Fruit fly (Drosophila melanogaster): ENCODE measurements around the gene CG32984.

Gene CG32984

dm6 chr2L:8943110-8943509 lies 21.6 kb upstream of the CG32984 start, which contains the start of gene CG9515:
CG9515 (minus strand) TSS chr2L:8943257.
- peak; percentile 23 for TF ChIP-seq esn (GFP tag; optimal IDR thresholded peaks at IDR 0.05)
- no peak for TF ChIP-seq CG4318 (GFP tag; optimal IDR thresholded peaks at IDR 0.05)
- no peak for TF ChIP-seq salr (GFP tag; optimal IDR thresholded peaks at IDR 0.05)
- peak; percentile 19 for TF ChIP-seq Eip78C (GFP tag)
- no peak for TF ChIP-seq CG6163 (GFP tag; IDR thresholded peaks at IDR 0.05)
- TF ChIP-seq Sox14 (GFP tag; optimal IDR thresholded peaks at IDR 0.05) = peak; percentile 41
- TF ChIP-seq topi (GFP tag; optimal IDR thresholded peaks at IDR 0.05) = peak; percentile 4
- TF ChIP-seq svp (GFP tag) = peak; percentile 33
- TF ChIP-seq vri (GFP tag; optimal IDR thresholded peaks at IDR 0.05) = peak; percentile 39
- peak; percentile 76 for TF ChIP-seq fkh (GFP tag; optimal IDR thresholded peaks at IDR 0.05)

- no peak for TF ChIP-seq OdsH (GFP tag; optimal IDR thresholded peaks at IDR 0.05)
- no peak for TF ChIP-seq Gug (GFP tag; IDR thresholded peaks at IDR 0.05)
- TF ChIP-seq spab (GFP tag; optimal IDR thresholded peaks at IDR 0.05) = no peak
- peak; percentile 89 for TF ChIP-seq vri (GFP tag; optimal IDR thresholded peaks at IDR 0.05)
- TF ChIP-seq CG31627 (GFP tag; optimal IDR thresholded peaks at IDR 0.05) = no peak
- peak; percentile 18 for TF ChIP-seq svp (GFP tag)
- TF ChIP-seq net (GFP tag; optimal IDR thresholded peaks at IDR 0.05) = no peak
- no peak for TF ChIP-seq pdm3 (GFP tag; optimal IDR thresholded peaks at IDR 0.05)
- no peak for TF ChIP-seq CG32006 (GFP tag; optimal IDR thresholded peaks at IDR 0.05)
- no peak for TF ChIP-seq Hr38 (GFP tag; optimal IDR thresholded peaks at IDR 0.05)
- TF ChIP-seq fkh (GFP tag; optimal IDR thresholded peaks at IDR 0.05) = no peak
Measured at dm6 chr2L:8946718-8947316, 17.9 kb upstream of the CG32984 start, which contains the start of gene CG46397. CG46397 (plus strand) TSS chr2L:8947266.

- TF ChIP-seq CG10631 (GFP tag; optimal IDR thresholded peaks at IDR 0.05) = no peak
- TF ChIP-seq Eip78C (GFP tag) = peak; percentile 32
Measured at dm6 chr2L:8947989-8948388, 16.8 kb upstream of the CG32984 start.

dm6 chr2L:8948650-8949049 lies 16.1 kb upstream of the CG32984 start:
- TF ChIP-seq Sox15 (GFP tag; optimal IDR thresholded peaks at IDR 0.05) = no peak
- no peak for TF ChIP-seq pdm3 (GFP tag; optimal IDR thresholded peaks at IDR 0.05)
- peak; percentile 68 for TF ChIP-seq svp (GFP tag)
- TF ChIP-seq CG15336 (GFP tag; IDR thresholded peaks at IDR 0.05) = no peak
- TF ChIP-seq CG31627 (GFP tag; optimal IDR thresholded peaks at IDR 0.05) = no peak
- TF ChIP-seq CG34406 (GFP tag; optimal IDR thresholded peaks at IDR 0.05) = no peak
- TF ChIP-seq CG3919 (GFP tag; optimal IDR thresholded peaks at IDR 0.05) = no peak
- no peak for TF ChIP-seq Ets21C (GFP tag; optimal IDR thresholded peaks at IDR 0.05)
- no peak for TF ChIP-seq CG32006 (GFP tag; optimal IDR thresholded peaks at IDR 0.05)
- no peak for TF ChIP-seq CG6854 (GFP tag; optimal IDR thresholded peaks at IDR 0.05)
- TF ChIP-seq Sox14 (GFP tag; optimal IDR thresholded peaks at IDR 0.05) = peak; percentile 10
- TF ChIP-seq Blimp-1 (GFP tag; optimal IDR thresholded peaks at IDR 0.05) = no peak
- TF ChIP-seq Eip78C (GFP tag) = no peak
- TF ChIP-seq Smox (GFP tag; optimal IDR thresholded peaks at IDR 0.05) = no peak
- no peak for TF ChIP-seq Hr39 (GFP tag; optimal IDR thresholded peaks at IDR 0.05)
- TF ChIP-seq lz (GFP tag; optimal IDR thresholded peaks at IDR 0.05) = no peak
- no peak for TF ChIP-seq topi (GFP tag; optimal IDR thresholded peaks at IDR 0.05)
- TF ChIP-seq CG3032 (tag; optimal IDR thresholded peaks at IDR 0.05) = no peak
- no peak for TF ChIP-seq Ets96B (tag; optimal IDR thresholded peaks at IDR 0.05)
- TF ChIP-seq CG8119 (GFP tag; IDR thresholded peaks at IDR 0.05) = no peak
- no peak for TF ChIP-seq acj6 (GFP tag; optimal IDR thresholded peaks at IDR 0.05)
- no peak for TF ChIP-seq CG6163 (GFP tag; IDR thresholded peaks at IDR 0.05)
- TF ChIP-seq fd59A (GFP tag; optimal IDR thresholded peaks at IDR 0.05) = no peak
- TF ChIP-seq vri (GFP tag; optimal IDR thresholded peaks at IDR 0.05) = peak; percentile 26
- TF ChIP-seq CG4318 (GFP tag; optimal IDR thresholded peaks at IDR 0.05) = no peak
- no peak for TF ChIP-seq fd85E (GFP tag; optimal IDR thresholded peaks at IDR 0.05)
